Worm (Caenorhabditis elegans): ENCODE data around the gene F37C4.4.

- TF ChIP-seq mdl-1 (tag; optimal IDR thresholded peaks at IDR 0.05) (no peak), unc-39 (tag; optimal IDR thresholded peaks at IDR 0.05) (no peak), jun-1 (tag; optimal IDR thresholded peaks at IDR 0.05) (no peak), elt-3 (tag; optimal IDR thresholded peaks at IDR 0.05) (no peak), nhr-77 (tag; optimal IDR thresholded peaks at IDR 0.05) (no peak), snpc-4 (tag; optimal IDR thresholded peaks at IDR 0.05) (no peak), aly-2 (tag; optimal IDR thresholded peaks at IDR 0.05) (no peak), ceh-16 (tag; optimal IDR thresholded peaks at IDR 0.05) (no peak), R02D3.7 (tag; optimal IDR thresholded peaks at IDR 0.05) (no peak), ceh-28 (tag; optimal IDR thresholded peaks at IDR 0.05) (no peak)
Observed at ce11 chrIV:3848985-3849384, 18.1 kb upstream of the F37C4.4 start.

Measured in whole organism, L3 larva.